Fruit fly (Drosophila melanogaster) whole organism, embryonic: Measurements from ENCODE around the gene Gclc.

Source experiments
- ATbp ChIP-seq: fragments of 200-800 bp; sonication (Bioruptor generic); optimal IDR thresholded peaks from 2 replicates; lab custom pipeline; 2017; ENCODE audit warnings: missing biosample characterization, mild to moderate bottlenecking, missing genetic modification characterization, missing genetic modification reagents
- Ada2b ChIP-seq: fragments of 200-800 bp; sonication (Bioruptor generic); IDR thresholded peaks from 2 replicates; pipeline ENCODE4 v1.3.6; 2022; ENCODE audit warnings: missing biosample characterization, missing genetic modification characterization
- C15 ChIP-seq: fragments of 200-800 bp; sonication (Bioruptor generic); IDR thresholded peaks from 3 replicates; pipeline ENCODE4 v1.3.6; 2022; ENCODE audit warnings: missing biosample characterization, missing genetic modification characterization
- CG11560 ChIP-seq: fragments of 200-800 bp; sonication (Bioruptor generic); IDR thresholded peaks from 3 replicates; pipeline ENCODE4 v1.3.6; 2022; ENCODE audit warnings: missing biosample characterization, missing genetic modification characterization
- CG12299 ChIP-seq: fragments of 200-800 bp; sonication (Bioruptor generic); optimal IDR thresholded peaks from 2 replicates; lab custom pipeline; 2018; ENCODE audit warnings: missing biosample characterization, mild to moderate bottlenecking, missing genetic modification characterization
- CG14014 ChIP-seq: fragments of 200-800 bp; sonication (Bioruptor generic); IDR thresholded peaks from 2 replicates; pipeline ENCODE4 v1.3.6; 2022; ENCODE audit warnings: missing biosample characterization, missing genetic modification characterization
- CG1603 ChIP-seq: fragments of 200-800 bp; sonication (Bioruptor generic); optimal IDR thresholded peaks from 2 replicates; lab custom pipeline; 2019; ENCODE audit warnings: missing biosample characterization, mild to moderate bottlenecking, missing genetic modification characterization, moderate library complexity
- CG17568 ChIP-seq: fragments of 200-800 bp; sonication (Bioruptor generic); optimal IDR thresholded peaks from 2 replicates; lab custom pipeline; 2018; ENCODE audit warnings: missing biosample characterization, mild to moderate bottlenecking, missing genetic modification characterization, moderate library complexity
- CG2712 ChIP-seq: fragments of 200-800 bp; optimal IDR thresholded peaks from 3 replicates; lab custom pipeline; 2019; ENCODE audit warnings: missing biosample characterization, mild to moderate bottlenecking, missing genetic modification characterization, moderate library complexity
- CG33557 ChIP-seq: fragments of 200-800 bp; sonication (Bioruptor generic); optimal IDR thresholded peaks from 2 replicates; lab custom pipeline; 2019; ENCODE audit warnings: missing biosample characterization, mild to moderate bottlenecking, missing genetic modification characterization, moderate library complexity
- CG3847 ChIP-seq: fragments of 200-800 bp; sonication (Bioruptor generic); IDR thresholded peaks from 2 replicates; pipeline ENCODE4 v1.3.6; 2022; ENCODE audit warnings: missing biosample characterization, missing genetic modification characterization
- CG43689 ChIP-seq: fragments of 200-800 bp; sonication (Bioruptor generic); IDR thresholded peaks from 2 replicates; pipeline ENCODE4 v1.3.6; 2022; ENCODE audit warnings: missing biosample characterization, missing genetic modification characterization
- CG8089 ChIP-seq: fragments of 200-800 bp; sonication (Bioruptor generic); optimal IDR thresholded peaks from 3 replicates; lab custom pipeline; 2016; ENCODE audit warnings: missing biosample characterization, missing genetic modification characterization
- CG8944 ChIP-seq: fragments of 200-800 bp; sonication (Bioruptor generic); optimal IDR thresholded peaks from 3 replicates; lab custom pipeline; 2016; ENCODE audit warnings: missing biosample characterization, missing genetic modification characterization
- CHES-1-like ChIP-seq: fragments of 200-800 bp; sonication (Bioruptor generic); optimal IDR thresholded peaks from 2 replicates; lab custom pipeline; 2016; ENCODE audit warnings: missing biosample characterization, missing genetic modification characterization
- Ets65A ChIP-seq: fragments of 200-800 bp; sonication (Bioruptor generic); peaks from one replicate; lab custom pipeline; 2016; ENCODE audit warnings: missing biosample characterization, missing genetic modification characterization
- Fer1 ChIP-seq: fragments of 200-800 bp; sonication (Bioruptor generic); optimal IDR thresholded peaks from 2 replicates; lab custom pipeline; 2017; ENCODE audit warnings: missing biosample characterization, mild to moderate bottlenecking, missing genetic modification characterization
- H2.0 ChIP-seq: fragments of 200-800 bp; sonication (Bioruptor generic); IDR thresholded peaks from 2 replicates; pipeline ENCODE4 v1.3.6; 2022; ENCODE audit warnings: missing biosample characterization, missing genetic modification characterization
- HLH4C ChIP-seq: fragments of 200-800 bp; sonication (Bioruptor generic); IDR thresholded peaks from 3 replicates; pipeline ENCODE4 v1.3.6; 2022; ENCODE audit warnings: missing biosample characterization, missing genetic modification characterization; ENCODE audit not compliant: partially characterized antibody
- HLHmδ ChIP-seq: fragments of 200-800 bp; sonication (Bioruptor generic); optimal IDR thresholded peaks from 2 replicates; lab custom pipeline; 2018; ENCODE audit warnings: missing biosample characterization, mild to moderate bottlenecking, missing genetic modification characterization, moderate library complexity
- Hr78 ChIP-seq, 2 experiments: fragments of 200-800 bp in 1 of 2; fragments of >200 bp in 1 of 2; sonication (Bioruptor generic) in 1 of 2; optimal IDR thresholded peaks; 2 replicates each; lab custom pipeline; 2017 to 2019; ENCODE audit warnings: missing biosample characterization in 2 of 2, missing genetic modification characterization in 2 of 2, mild to moderate bottlenecking in 1 of 2, moderate library complexity in 1 of 2
- Jarid2 ChIP-seq: fragments of 200-800 bp; sonication (Bioruptor generic); optimal IDR thresholded peaks from 3 replicates; lab custom pipeline; 2017; ENCODE audit warnings: mild to moderate bottlenecking, missing biosample characterization, missing genetic modification reagents, missing genetic modification characterization
- NC2β ChIP-seq: fragments of 200-800 bp; sonication (Bioruptor generic); optimal IDR thresholded peaks from 2 replicates; lab custom pipeline; 2016; ENCODE audit warnings: missing biosample characterization, missing genetic modification characterization
- PHDP ChIP-seq: fragments of 200-800 bp; sonication (Bioruptor generic); optimal IDR thresholded peaks from 3 replicates; lab custom pipeline; 2018; ENCODE audit warnings: missing biosample characterization, mild to moderate bottlenecking, missing genetic modification characterization, moderate library complexity
- Sry-β ChIP-seq: fragments of 200-800 bp; sonication (Bioruptor generic); optimal IDR thresholded peaks from 2 replicates; lab custom pipeline; 2018; ENCODE audit warnings: missing biosample characterization, mild to moderate bottlenecking, missing genetic modification characterization, moderate library complexity
- Vsx1 ChIP-seq: fragments of 200-800 bp; sonication (Bioruptor generic); optimal IDR thresholded peaks from 2 replicates; lab custom pipeline; 2017; ENCODE audit warnings: missing biosample characterization, mild to moderate bottlenecking, missing genetic modification characterization, missing genetic modification reagents
- aop ChIP-seq: fragments of 200-800 bp; sonication (Bioruptor generic); IDR thresholded peaks from 2 replicates; pipeline ENCODE4 v1.3.6; 2022; ENCODE audit warnings: missing biosample characterization, missing genetic modification characterization
- ase ChIP-seq: fragments of 200-800 bp; sonication (Bioruptor generic); IDR thresholded peaks from 3 replicates; pipeline ENCODE4 v1.3.6; 2022; ENCODE audit warnings: missing biosample characterization, missing genetic modification characterization
- cas ChIP-seq: fragments of 200-800 bp; sonication (Bioruptor generic); IDR thresholded peaks from 2 replicates; pipeline ENCODE4 v1.3.6; 2022; ENCODE audit warnings: missing biosample characterization, missing genetic modification characterization
- chif ChIP-seq, 2 experiments: fragments of 200-800 bp; sonication (Bioruptor generic); optimal IDR thresholded peaks; 3 replicates each; lab custom pipeline; 2016; ENCODE audit warnings: missing biosample characterization in 2 of 2, missing genetic modification characterization in 2 of 2
- corto ChIP-seq: fragments of 200-800 bp; sonication (Bioruptor generic); optimal IDR thresholded peaks from 2 replicates; lab custom pipeline; 2016; ENCODE audit warnings: missing biosample characterization, mild to moderate bottlenecking, missing genetic modification characterization, moderate library complexity
- exex ChIP-seq: fragments of 200-800 bp; sonication (Bioruptor generic); optimal IDR thresholded peaks from 4 replicates; lab custom pipeline; 2018; ENCODE audit warnings: missing biosample characterization, mild to moderate bottlenecking, missing genetic modification characterization, moderate library complexity
- gce ChIP-seq: fragments of 200-800 bp; sonication (Bioruptor generic); IDR thresholded peaks from 3 replicates; pipeline ENCODE4 v1.3.6; 2022; ENCODE audit warnings: missing biosample characterization, missing genetic modification characterization
- gcm ChIP-seq: fragments of 200-800 bp; sonication (Bioruptor generic); optimal IDR thresholded peaks from 2 replicates; lab custom pipeline; 2019; ENCODE audit warnings: missing biosample characterization, mild to moderate bottlenecking, missing genetic modification characterization, moderate library complexity
- gem ChIP-seq: fragments of 200-800 bp; sonication (Bioruptor generic); optimal IDR thresholded peaks from 2 replicates; lab custom pipeline; 2019; ENCODE audit warnings: missing biosample characterization, mild to moderate bottlenecking, missing genetic modification characterization, moderate library complexity
- grau ChIP-seq: fragments of 200-800 bp; optimal IDR thresholded peaks from 3 replicates; lab custom pipeline; 2019; ENCODE audit warnings: missing biosample characterization, mild to moderate bottlenecking, missing genetic modification characterization, moderate library complexity
- gro ChIP-seq: fragments of 200-800 bp; sonication (Bioruptor generic); optimal IDR thresholded peaks from 2 replicates; lab custom pipeline; 2016; ENCODE audit warnings: missing biosample characterization, missing genetic modification characterization
- h ChIP-seq: fragments of >200 bp; optimal IDR thresholded peaks from 2 replicates; lab custom pipeline; 2017
- hkb ChIP-seq, 2 experiments: fragments of 200-800 bp in 1 of 2; fragments of >200 bp in 1 of 2; sonication (Bioruptor generic) in 1 of 2; IDR thresholded peaks in 1 of 2; optimal IDR thresholded peaks in 1 of 2; 2 replicates each; pipeline versions ENCODE4 v1.3.6 to Lab custom; 2017 to 2022; ENCODE audit warnings: missing biosample characterization in 1 of 2, missing genetic modification characterization in 1 of 2
- lab ChIP-seq: fragments of 200-800 bp; sonication (Bioruptor generic); optimal IDR thresholded peaks from 3 replicates; lab custom pipeline; 2017; ENCODE audit warnings: missing biosample characterization, missing genetic modification characterization, mild to moderate bottlenecking, moderate library complexity, missing genetic modification reagents
- lola ChIP-seq, 3 experiments: fragments of >200 bp in 2 of 3; fragments of 200-800 bp in 1 of 3; sonication (Bioruptor generic) in 1 of 3; optimal IDR thresholded peaks; 2 replicates each; lab custom pipeline; 2017 to 2019; ENCODE audit warnings: missing biosample characterization in 3 of 3, missing genetic modification characterization in 3 of 3, mild to moderate bottlenecking in 1 of 3, moderate library complexity in 1 of 3
- maf-S ChIP-seq: fragments of 200-800 bp; sonication (Bioruptor generic); optimal IDR thresholded peaks from 2 replicates; lab custom pipeline; 2016; ENCODE audit warnings: missing biosample characterization, missing genetic modification characterization
- onecut ChIP-seq: fragments of 200-800 bp; sonication (Bioruptor generic); IDR thresholded peaks from 2 replicates; pipeline ENCODE4 v1.3.6; 2022; ENCODE audit warnings: missing biosample characterization, missing genetic modification characterization
- pb ChIP-seq: fragments of 200-800 bp; sonication (Bioruptor generic); optimal IDR thresholded peaks from 3 replicates; lab custom pipeline; 2016; ENCODE audit warnings: missing biosample characterization, missing genetic modification characterization
- prd ChIP-seq, 3 experiments: fragments of >200 bp in 2 of 3; fragments of 200-800 bp in 1 of 3; sonication (Bioruptor generic) in 1 of 3; optimal IDR thresholded peaks in 2 of 3; IDR thresholded peaks in 1 of 3; 2 replicates in 2 of 3; 3 replicates in 1 of 3; pipeline versions ENCODE4 v1.3.6 to Lab custom; 2017 to 2022; ENCODE audit warnings: missing biosample characterization in 1 of 3, missing genetic modification characterization in 1 of 3
- pum ChIP-seq: fragments of 200-800 bp; sonication (Bioruptor generic); optimal IDR thresholded peaks from 2 replicates; lab custom pipeline; 2016; ENCODE audit warnings: missing biosample characterization, missing genetic modification characterization
- sens ChIP-seq: fragments of 200-800 bp; sonication (Bioruptor generic); peaks from one replicate; lab custom pipeline; 2016; ENCODE audit warnings: missing biosample characterization, missing genetic modification characterization
- ttk ChIP-seq: fragments of 200-800 bp; sonication (Bioruptor generic); IDR thresholded peaks from 2 replicates; pipeline ENCODE4 v2.1.2; 2022; ENCODE audit warnings: missing biosample characterization, missing genetic modification characterization
- unc-4 ChIP-seq: fragments of 200-800 bp; sonication (Bioruptor generic); IDR thresholded peaks from 2 replicates; pipeline ENCODE4 v1.3.6; 2022; ENCODE audit warnings: missing biosample characterization, missing genetic modification characterization; ENCODE audit not compliant: partially characterized antibody

Gene Gclc

DNA sequence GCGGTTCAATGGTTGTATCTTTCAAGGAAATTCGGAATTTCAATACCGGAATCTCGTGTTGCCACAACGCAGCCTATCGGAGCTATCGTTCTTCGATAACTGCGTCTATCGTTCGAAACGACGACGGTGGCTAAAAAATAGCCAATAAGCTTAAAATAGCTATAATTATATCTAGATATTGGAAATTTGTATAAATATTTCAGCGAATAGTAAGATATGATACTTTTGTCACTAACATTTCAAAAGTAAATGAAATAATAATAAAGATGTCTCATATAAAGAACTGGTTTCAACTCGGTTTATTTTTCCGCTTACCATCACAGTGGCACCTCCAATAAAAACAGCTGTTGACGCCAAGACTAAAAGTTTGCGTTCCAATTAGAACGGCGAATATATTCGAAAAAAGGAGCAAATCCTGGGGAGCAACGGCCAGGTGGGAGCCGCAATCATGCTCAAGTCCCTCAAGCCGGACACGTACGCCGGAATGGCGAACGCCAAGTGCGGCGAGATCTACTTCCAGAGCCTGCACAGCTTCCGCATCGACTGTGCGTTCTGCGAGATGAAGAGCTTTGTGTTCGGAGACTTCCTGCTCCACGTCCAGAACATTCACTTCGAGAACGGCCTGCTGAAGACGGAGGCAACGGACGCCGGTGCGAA lies 29.7 kb upstream of the Gclc start, which contains the start of the genes alpha-PheRS and CG2129 (continued):
- TF ChIP-seq gcm (GFP tag; lab: Kevin White, UChicago) (no peak), CG8944 (GFP tag; lab: Kevin White, UChicago) (no peak), PHDP (peak; percentile 28), CG1603 (tag; lab: Kevin White, UChicago) (peak; percentile 11), HLHmδ (no peak), exex (no peak), gem (tag; lab: Kevin White, UChicago) (no peak), HLH4C (peak; percentile 53), lab (GFP tag; lab: Kevin White, UChicago) (no peak), lola (GFP tag; optimal IDR thresholded peaks at IDR 0.05; lab: Kevin White, UChicago) (peak in 1 of 3 experiments; percentile 33), corto (GFP tag; lab: Kevin White, UChicago) (no peak), Vsx1 (GFP tag; lab: Kevin White, UChicago) (no peak), gro (GFP tag; lab: Kevin White, UChicago) (no peak), NC2β (no peak), gce (GFP tag; lab: Robert Waterston, UW) (no peak), Ada2b (GFP tag; lab: Robert Waterston, UW) (0 out of 2 replicates have a peak, but pooled peaks have one; percentile 34), CG17568 (GFP tag; lab: Kevin White, UChicago) (no peak), pum (GFP tag; lab: Kevin White, UChicago) (no peak), CG12299 (tag; lab: Kevin White, UChicago) (peak; percentile 27), ase (no peak), grau (tag; lab: Kevin White, UChicago) (peak; percentile 51), chif (GFP tag; optimal IDR thresholded peaks at IDR 0.05; lab: Kevin White, UChicago) (no peak), prd (optimal IDR thresholded peaks at IDR 0.05; lab: Kevin White, UChicago) (no peak), prd (GFP tag; IDR thresholded peaks at IDR 0.05; lab: Robert Waterston, UW) (no peak), CG14014 (GFP tag; lab: Robert Waterston, UW) (0 out of 2 replicates have a peak, but pooled peaks have one; percentile 18), CG3847 (GFP tag; lab: Robert Waterston, UW) (0 out of 2 replicates have a peak, but pooled peaks have one; percentile 12), Jarid2 (GFP tag; lab: Kevin White, UChicago) (no peak), CG43689 (GFP tag; lab: Robert Waterston, UW) (no peak), CG2712 (peak; percentile 57), hkb (optimal IDR thresholded peaks at IDR 0.05; lab: Kevin White, UChicago) (no peak), hkb (GFP tag; IDR thresholded peaks at IDR 0.05; lab: Robert Waterston, UW) (no peak), CG11560 (tag; lab: Robert Waterston, UW) (no peak), aop (GFP tag; lab: Robert Waterston, UW) (no peak), h (lab: Kevin White, UChicago) (no peak), CHES-1-like (GFP tag; lab: Kevin White, UChicago) (no peak), maf-S (GFP tag; lab: Kevin White, UChicago) (no peak), CG33557 (GFP tag; lab: Kevin White, UChicago) (peak; percentile 0), Hr78 (GFP tag; optimal IDR thresholded peaks at IDR 0.05; lab: Kevin White, UChicago) (no peak), H2.0 (GFP tag; lab: Robert Waterston, UW) (no peak), ATbp (GFP tag; lab: Kevin White, UChicago) (no peak), pb (GFP tag; lab: Kevin White, UChicago) (no peak), CG8089 (no peak), C15 (GFP tag; lab: Robert Waterston, UW) (no peak), unc-4 (GFP tag; lab: Robert Waterston, UW) (peak; percentile 54), Sry-β (peak; percentile 94), onecut (GFP tag; lab: Robert Waterston, UW) (peak; percentile 21; the same call in 1 of the 2 replicates), sens (peak; percentile 77), cas (no peak), Ets65A (GFP tag; lab: Kevin White, UChicago) (no peak), ttk (GFP tag; lab: Robert Waterston, UW) (no peak), Fer1 (GFP tag; lab: Kevin White, UChicago) (peak; percentile 54)
